Worm (Caenorhabditis elegans) whole organism, L4 larva: ENCODE measurements around the gene end-1.

Experiments used
- F26F4.8 ChIP-seq: fragments of 200-800 bp; sonication (Bioruptor generic); conservative IDR thresholded peaks from 2 replicates; pipeline ENCODE4 v1.3.6; 2022; ENCODE audit warnings: missing genetic modification characterization, missing compliant biosample characterization
- T20F7.1 ChIP-seq: fragments of 200-800 bp; sonication (Bioruptor generic); optimal IDR thresholded peaks from 2 replicates; lab custom pipeline; 2018; ENCODE audit warnings: mild to moderate bottlenecking, missing genetic modification characterization, missing compliant biosample characterization
- Y5F2A.4 ChIP-seq: fragments of 200-800 bp; sonication (Bioruptor generic); optimal IDR thresholded peaks from 2 replicates; lab custom pipeline; 2018; ENCODE audit warnings: mild to moderate bottlenecking, missing genetic modification characterization, missing compliant biosample characterization
- ama-1 ChIP-seq: fragments of 150-350 bp; optimal IDR thresholded peaks from 2 replicates; lab custom pipeline; 2014; ENCODE audit warnings: inconsistent platforms, mixed read lengths
- ceh-20 ChIP-seq: fragments of 200-800 bp; sonication (Bioruptor generic); IDR thresholded peaks from 2 replicates; pipeline ENCODE4 v1.3.6; 2022; ENCODE audit warnings: missing genetic modification reagents, missing genetic modification characterization, missing compliant biosample characterization
- ceh-82 ChIP-seq: sonication (generic microtip); optimal IDR thresholded peaks from 2 replicates; lab custom pipeline; 2017; ENCODE audit warnings: missing biosample characterization, missing genetic modification characterization
- ctbp-1 ChIP-seq: fragments of 200-800 bp; sonication (Bioruptor generic); IDR thresholded peaks from 2 replicates; pipeline ENCODE4 v1.3.6; 2022; ENCODE audit warnings: missing genetic modification reagents, missing genetic modification characterization, missing compliant biosample characterization
- duxl-1 ChIP-seq: sonication (generic microtip); optimal IDR thresholded peaks from 2 replicates; lab custom pipeline; 2016; ENCODE audit warnings: mild to moderate bottlenecking, missing genetic modification characterization, moderate library complexity, missing compliant biosample characterization; ENCODE audit not compliant: poor library complexity
- dve-1 ChIP-seq: sonication (generic microtip); optimal IDR thresholded peaks from 2 replicates; lab custom pipeline; 2017; ENCODE audit warnings: antibody characterized with exemption, mild to moderate bottlenecking, missing genetic modification characterization, missing compliant biosample characterization; ENCODE audit not compliant: insufficient read depth
- egl-27 ChIP-seq: sonication (generic microtip); optimal IDR thresholded peaks from 3 replicates; lab custom pipeline; 2017; ENCODE audit warnings: missing biosample characterization, missing genetic modification reagents, missing genetic modification characterization
- egl-43 ChIP-seq: fragments of 200-800 bp; sonication (Bioruptor generic); IDR thresholded peaks from 2 replicates; pipeline ENCODE4 v1.3.6; 2022; ENCODE audit warnings: missing genetic modification reagents, missing genetic modification characterization, missing compliant biosample characterization
- fkh-10 ChIP-seq: fragments of 150-350 bp; optimal IDR thresholded peaks from 2 replicates; lab custom pipeline; 2014; ENCODE audit warnings: missing biosample characterization, missing genetic modification reagents, missing genetic modification characterization
- gei-8 ChIP-seq: fragments of 200-800 bp; sonication (Bioruptor generic); optimal IDR thresholded peaks from 2 replicates; lab custom pipeline; 2018; ENCODE audit warnings: mild to moderate bottlenecking, missing genetic modification characterization, missing compliant biosample characterization
- hlh-11 ChIP-seq: fragments of 200-800 bp; sonication (Bioruptor generic); optimal IDR thresholded peaks from 2 replicates; lab custom pipeline; 2018; ENCODE audit warnings: mild to moderate bottlenecking, missing genetic modification characterization, missing compliant biosample characterization
- jun-1 ChIP-seq: fragments of 150-350 bp; optimal IDR thresholded peaks from 2 replicates; lab custom pipeline; 2014; ENCODE audit warnings: missing biosample characterization, missing genetic modification reagents, missing genetic modification characterization
- lin-39 ChIP-seq: fragments of 150-350 bp; optimal IDR thresholded peaks from 2 replicates; lab custom pipeline; 2014; ENCODE audit warnings: missing biosample characterization, missing genetic modification reagents, missing genetic modification characterization
- lir-3 ChIP-seq: sonication (generic microtip); optimal IDR thresholded peaks from 2 replicates; lab custom pipeline; 2016; ENCODE audit warnings: mild to moderate bottlenecking, missing genetic modification characterization, missing compliant biosample characterization
- mdt-29 ChIP-seq: fragments of 200-800 bp; sonication (Bioruptor generic); IDR thresholded peaks from 2 replicates; pipeline ENCODE4 v1.3.6; 2022; ENCODE audit warnings: missing genetic modification reagents, missing genetic modification characterization, missing compliant biosample characterization
- mep-1 ChIP-seq: fragments of 150-350 bp; sonication (generic microtip); optimal IDR thresholded peaks from 3 replicates; lab custom pipeline; 2014; ENCODE audit warnings: missing biosample characterization, missing genetic modification characterization
- mes-2 ChIP-seq: sonication (generic microtip); optimal IDR thresholded peaks from 2 replicates; lab custom pipeline; 2016; ENCODE audit warnings: missing genotype, mild to moderate bottlenecking, missing genetic modification characterization, missing compliant biosample characterization; ENCODE audit not compliant: poor library complexity, severe bottlenecking
- mxl-2 ChIP-seq: fragments of 200-800 bp; sonication (Bioruptor generic); conservative IDR thresholded peaks from 2 replicates; pipeline ENCODE4 v1.3.6; 2022; ENCODE audit warnings: missing genetic modification reagents, missing genetic modification characterization, missing compliant biosample characterization
- nhr-111 ChIP-seq: fragments of 200-800 bp; sonication (Bioruptor generic); optimal IDR thresholded peaks from 2 replicates; lab custom pipeline; 2018; ENCODE audit warnings: mild to moderate bottlenecking, missing genetic modification characterization, missing compliant biosample characterization
- nhr-28 ChIP-seq: fragments of 150-350 bp; optimal IDR thresholded peaks from 2 replicates; lab custom pipeline; 2014; ENCODE audit warnings: missing biosample characterization, missing genetic modification characterization
- nhr-41 ChIP-seq: fragments of 200-800 bp; sonication (Bioruptor generic); IDR thresholded peaks from 2 replicates; pipeline ENCODE4 v1.3.6; 2022; ENCODE audit warnings: missing genetic modification reagents, missing genetic modification characterization, missing compliant biosample characterization
- nhr-48 ChIP-seq: sonication (generic microtip); optimal IDR thresholded peaks from 2 replicates; lab custom pipeline; 2016; ENCODE audit warnings: mild to moderate bottlenecking, missing genetic modification characterization, missing compliant biosample characterization
- pha-4 ChIP-seq, 2 experiments: fragments of 150-350 bp in 1 of 2; fragments of 200-800 bp in 1 of 2; sonication (Bioruptor generic) in 1 of 2; IDR thresholded peaks in 1 of 2; optimal IDR thresholded peaks in 1 of 2; 2 replicates each; pipeline versions ENCODE4 v1.3.6 to Lab custom; 2014 to 2022; ENCODE audit warnings: missing genetic modification characterization in 2 of 2, missing genetic modification reagents in 2 of 2, missing biosample characterization in 1 of 2, missing compliant biosample characterization in 1 of 2
- pqm-1 ChIP-seq: sonication (generic microtip); optimal IDR thresholded peaks from 2 replicates; lab custom pipeline; 2017; ENCODE audit warnings: missing biosample characterization, missing genetic modification characterization
- sdz-12 ChIP-seq: fragments of 200-800 bp; sonication (Bioruptor generic); optimal IDR thresholded peaks from 2 replicates; lab custom pipeline; 2018; ENCODE audit warnings: mild to moderate bottlenecking, missing genetic modification characterization, missing compliant biosample characterization
- snpc-1.2 ChIP-seq: fragments of 200-800 bp; sonication (Bioruptor generic); IDR thresholded peaks from 2 replicates; pipeline ENCODE4 v1.3.6; 2022; ENCODE audit warnings: missing genetic modification reagents, missing genetic modification characterization, missing compliant biosample characterization
- spr-1 ChIP-seq: sonication (generic microtip); optimal IDR thresholded peaks from 2 replicates; lab custom pipeline; 2016; ENCODE audit warnings: mild to moderate bottlenecking, missing genetic modification characterization, missing compliant biosample characterization
- unc-39 ChIP-seq: sonication (generic microtip); optimal IDR thresholded peaks from 2 replicates; lab custom pipeline; 2017; ENCODE audit warnings: missing biosample characterization, missing genetic modification characterization
- vab-7 ChIP-seq: fragments of 200-800 bp; sonication (Bioruptor generic); IDR thresholded peaks from 2 replicates; pipeline ENCODE4 v1.3.6; 2022; ENCODE audit warnings: missing genetic modification reagents, missing genetic modification characterization, missing compliant biosample characterization
- zfp-3 ChIP-seq: fragments of 200-800 bp; sonication (Bioruptor generic); conservative IDR thresholded peaks from 2 replicates; pipeline ENCODE4 v1.3.6; 2022; ENCODE audit warnings: missing genetic modification reagents, missing genetic modification characterization, missing compliant biosample characterization
- ztf-7 ChIP-seq: fragments of 150-350 bp; optimal IDR thresholded peaks from 2 replicates; lab custom pipeline; 2014; ENCODE audit warnings: missing biosample characterization, missing genetic modification characterization

end-1 gene

ce11 chrV:14012002-14012554, 27.1 kb downstream of the end-1 start, which contains the start of the genes ddx-17 and aip-1 (continued):
- TF ChIP-seq duxl-1 (tag; lab: Kevin White, UChicago) (no peak), nhr-111 (no peak), F26F4.8 (GFP tag; lab: Robert Waterston, UW) (no peak)

ce11 chrV:14013638-14014037, 28.7 kb downstream of the end-1 start:
- TF ChIP-seq mes-2 (tag; lab: Kevin White, UChicago) = no peak
- TF ChIP-seq zfp-3 (GFP tag; lab: Robert Waterston, UW) = peak; percentile 45; the same call in 1 of the 2 replicates
- no peak for TF ChIP-seq lir-3
- 0 out of 2 replicates have a peak, but pooled peaks have one; percentile 40 for TF ChIP-seq ceh-20
- peak; percentile 11 for TF ChIP-seq ztf-7
- TF ChIP-seq nhr-48 (tag; lab: Kevin White, UChicago) = no peak

- TF ChIP-seq fkh-10 (GFP tag; lab: Kevin White, UChicago) (no peak), lin-39 (tag; lab: Kevin White, UChicago) (no peak), nhr-41 (GFP tag; lab: Robert Waterston, UW) (no peak), ceh-82 (no peak), mep-1 (tag; lab: Kevin White, UChicago) (no peak), egl-43 (GFP tag; lab: Robert Waterston, UW) (no peak), unc-39 (tag; lab: Kevin White, UChicago) (no peak), snpc-1.2 (GFP tag; lab: Robert Waterston, UW) (no peak), mdt-29 (no peak), gei-8 (no peak), jun-1 (tag; lab: Kevin White, UChicago) (no peak), ceh-20 (no peak), spr-1 (tag; lab: Kevin White, UChicago) (no peak), vab-7 (GFP tag; lab: Robert Waterston, UW) (no peak), T20F7.1 (GFP tag; lab: Kevin White, UChicago) (no peak), sdz-12 (GFP tag; lab: Kevin White, UChicago) (no peak), egl-27 (tag; lab: Kevin White, UChicago) (no peak)
Measured at ce11 chrV:14014395-14014794, 29.5 kb downstream of the end-1 start, which contains the start of gene end-3. end-3 (plus strand) TSS chrV:14014695.

DNA sequence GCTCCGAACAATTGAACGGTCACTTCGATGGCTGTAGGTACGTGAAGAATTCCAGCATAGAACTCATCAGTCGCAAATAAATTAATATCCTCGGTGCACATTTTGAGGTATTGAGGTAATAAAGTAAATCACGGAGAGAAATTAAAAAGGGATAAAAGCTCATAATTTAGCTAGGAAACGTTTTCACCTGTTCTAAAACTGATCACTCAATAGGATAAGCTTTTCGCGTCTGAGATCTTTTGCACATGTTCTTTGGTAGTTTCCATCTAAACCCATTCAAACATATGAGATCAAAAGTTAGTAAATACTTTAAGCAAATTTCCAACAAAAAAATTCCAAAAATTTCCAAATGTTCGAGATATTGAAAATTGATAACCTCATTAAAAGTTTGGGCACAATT, 32.5 kb downstream of the end-1 start, which contains the start of gene srh-308:
srh-308 (minus strand) TSS at position 101 of the 400 bp plus-strand sequence.
- TF ChIP-seq jun-1 (tag; lab: Kevin White, UChicago) = no peak
- no peak for TF ChIP-seq mxl-2
- TF ChIP-seq ama-1 = no peak
- no peak for TF ChIP-seq ceh-82
- no peak for TF ChIP-seq ctbp-1 (GFP tag; lab: Robert Waterston, UW)
- no peak for TF ChIP-seq egl-27 (tag; lab: Kevin White, UChicago)
- no peak for TF ChIP-seq Y5F2A.4 (GFP tag; lab: Kevin White, UChicago)
- TF ChIP-seq nhr-28 = no peak
- TF ChIP-seq dve-1 (tag; lab: Kevin White, UChicago) = no peak
- no peak for TF ChIP-seq snpc-1.2 (GFP tag; lab: Robert Waterston, UW)

DNA sequence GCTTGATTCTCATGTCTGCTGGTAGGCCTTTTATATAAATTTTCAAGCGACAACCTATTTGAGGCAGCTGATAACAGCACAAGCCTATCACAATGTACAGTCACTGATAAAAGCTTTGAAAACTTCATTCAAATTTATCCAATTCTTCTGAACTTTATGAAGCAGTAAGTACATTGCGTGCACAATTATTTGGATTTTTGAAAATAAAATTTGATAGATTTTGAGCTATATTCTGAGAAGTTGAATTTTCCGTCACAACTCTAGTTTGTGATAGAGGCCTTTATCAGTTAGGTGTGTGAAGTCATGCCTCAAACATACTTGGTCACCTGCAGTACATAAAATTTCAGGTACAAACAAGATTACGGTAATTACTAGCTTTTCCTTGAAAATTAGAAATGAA, 33.7 kb downstream of the end-1 start, which contains the start of the genes mtl-2 and T08G5.1:
mtl-2 (minus strand) TSS at position 34 of the 400 bp plus-strand sequence.
T08G5.1 (plus strand) TSS at position 127 of the 400 bp plus-strand sequence.
- TF ChIP-seq pha-4 (GFP tag; IDR thresholded peaks at IDR 0.05; lab: Robert Waterston, UW) (no peak), pha-4 (tag; optimal IDR thresholded peaks at IDR 0.05; lab: Kevin White, UChicago) (no peak), nhr-28 (peak; percentile 69), pqm-1 (tag; lab: Kevin White, UChicago) (peak; percentile 60), zfp-3 (GFP tag; lab: Robert Waterston, UW) (no peak), hlh-11 (tag; lab: Kevin White, UChicago) (peak; percentile 44)
